Worm (Caenorhabditis elegans) whole organism, midembryonic: ENCODE data around the gene R03H10.11.

Experiments used
- T22C8.4 ChIP-seq: fragments of 200-800 bp; sonication (Bioruptor generic); IDR thresholded peaks from 2 replicates; pipeline ENCODE4 v1.3.6; 2022; ENCODE audit warnings: missing genetic modification characterization, missing compliant biosample characterization
- flt-1 ChIP-seq: fragments of 200-800 bp; sonication (Bioruptor generic); IDR thresholded peaks from 2 replicates; pipeline ENCODE4 v1.3.6; 2022; ENCODE audit warnings: missing genetic modification characterization, missing compliant biosample characterization
- med-1 ChIP-seq: sonication (generic microtip); optimal IDR thresholded peaks from 2 replicates; lab custom pipeline; 2017; ENCODE audit warnings: missing genetic modification characterization, mild to moderate bottlenecking, missing compliant biosample characterization, antibody characterized with exemption, missing genetic modification reagents; ENCODE audit not compliant: insufficient read depth
- tab-1 ChIP-seq: fragments of 200-800 bp; sonication (Bioruptor generic); IDR thresholded peaks from 2 replicates; pipeline ENCODE4 v1.3.6; 2022; ENCODE audit warnings: missing genetic modification characterization, missing compliant biosample characterization
- ztf-29 ChIP-seq: fragments of 200-800 bp; sonication (Bioruptor generic); IDR thresholded peaks from 2 replicates; pipeline ENCODE4 v1.3.6; 2022; ENCODE audit warnings: missing genetic modification reagents, missing genetic modification characterization, missing compliant biosample characterization

DNA sequence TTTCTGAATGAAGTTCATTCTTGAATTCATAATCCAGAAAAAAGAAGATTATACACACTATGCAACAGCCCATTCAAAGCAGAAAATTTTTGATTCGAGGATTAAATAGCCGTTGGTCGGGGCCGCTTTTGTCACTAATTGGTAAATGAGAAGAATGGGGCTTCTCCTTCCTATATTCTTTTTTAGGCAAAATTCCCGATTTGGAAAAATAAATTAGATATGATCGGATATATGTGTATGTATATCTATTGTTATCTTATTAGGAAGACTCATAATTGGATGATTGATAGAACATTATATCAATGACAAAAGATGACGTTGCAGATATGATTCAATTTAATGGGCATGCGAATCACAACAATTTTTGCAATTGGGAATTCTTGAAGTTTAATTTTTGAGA, 32.3 kb upstream of the R03H10.11 start:
- TF ChIP-seq tab-1 (no peak), flt-1 (GFP tag; lab: Robert Waterston, UW) (no peak), med-1 (GFP tag; lab: Kevin White, UChicago) (no peak), ztf-29 (GFP tag; lab: Robert Waterston, UW) (no peak), T22C8.4 (GFP tag; lab: Robert Waterston, UW) (no peak)
